Fruit fly (Drosophila melanogaster) whole organism, adult: Measurements from ENCODE around the gene Tasp1.

Source experiments
- CG11617 ChIP-seq: fragments of 200-800 bp; sonication (Bioruptor generic); optimal IDR thresholded peaks from 2 replicates; lab custom pipeline; 2017; ENCODE audit warnings: mild to moderate bottlenecking, missing biosample characterization, missing genetic modification reagents, missing genetic modification characterization
- CG12768 ChIP-seq: fragments of 200-800 bp; sonication (Bioruptor generic); optimal IDR thresholded peaks from 2 replicates; lab custom pipeline; 2017; ENCODE audit warnings: missing biosample characterization, missing genetic modification characterization, mild to moderate bottlenecking, moderate library complexity, missing genetic modification reagents
- CG14711 ChIP-seq: fragments of 200-800 bp; sonication (Bioruptor generic); optimal IDR thresholded peaks from 2 replicates; lab custom pipeline; 2018; ENCODE audit warnings: missing biosample characterization, mild to moderate bottlenecking, missing genetic modification characterization, moderate library complexity
- CG1620 ChIP-seq: fragments of 200-800 bp; sonication (Bioruptor generic); optimal IDR thresholded peaks from 2 replicates; lab custom pipeline; 2016; ENCODE audit warnings: missing biosample characterization, missing genetic modification characterization
- CG33017 ChIP-seq: fragments of 200-800 bp; sonication (Bioruptor generic); optimal IDR thresholded peaks from 2 replicates; lab custom pipeline; 2018; ENCODE audit warnings: missing biosample characterization, mild to moderate bottlenecking, missing genetic modification characterization, moderate library complexity
- CG5204 ChIP-seq: fragments of 200-800 bp; sonication (Bioruptor generic); optimal IDR thresholded peaks from 2 replicates; lab custom pipeline; 2016; ENCODE audit warnings: missing biosample characterization, missing genetic modification characterization
- CG7045 ChIP-seq: fragments of 200-800 bp; sonication (Bioruptor generic); optimal IDR thresholded peaks from 2 replicates; lab custom pipeline; 2017; ENCODE audit warnings: missing biosample characterization, mild to moderate bottlenecking, missing genetic modification characterization
- CG7101 ChIP-seq: fragments of 200-800 bp; sonication (Bioruptor generic); optimal IDR thresholded peaks from 2 replicates; lab custom pipeline; 2018; ENCODE audit warnings: missing biosample characterization, mild to moderate bottlenecking, missing genetic modification characterization, moderate library complexity
- Clk ChIP-seq: fragments of 200-800 bp; sonication (Bioruptor generic); optimal IDR thresholded peaks from 2 replicates; lab custom pipeline; 2017; ENCODE audit warnings: missing biosample characterization, missing genetic modification characterization
- Crg-1 ChIP-seq: fragments of 200-800 bp; sonication (Bioruptor generic); optimal IDR thresholded peaks from 2 replicates; lab custom pipeline; 2016; ENCODE audit warnings: missing biosample characterization, missing genetic modification characterization
- Hr96 ChIP-seq: fragments of 200-800 bp; sonication (Bioruptor generic); optimal IDR thresholded peaks from 2 replicates; lab custom pipeline; 2016; ENCODE audit warnings: missing biosample characterization, missing genetic modification characterization
- Mnt ChIP-seq: fragments of 200-800 bp; sonication (Bioruptor generic); optimal IDR thresholded peaks from 2 replicates; lab custom pipeline; 2016; ENCODE audit warnings: missing biosample characterization, mild to moderate bottlenecking, missing genetic modification characterization
- bab1 ChIP-seq: fragments of 200-800 bp; sonication (Bioruptor generic); optimal IDR thresholded peaks from 3 replicates; lab custom pipeline; 2019; ENCODE audit warnings: missing biosample characterization, mild to moderate bottlenecking, missing genetic modification characterization, moderate library complexity
- cic ChIP-seq: fragments of 200-800 bp; sonication (Bioruptor generic); optimal IDR thresholded peaks from 2 replicates; lab custom pipeline; 2017; ENCODE audit warnings: missing biosample characterization, mild to moderate bottlenecking, missing genetic modification characterization, moderate library complexity
- cnc ChIP-seq, 2 experiments: fragments of >200 bp; optimal IDR thresholded peaks; 2 replicates each; lab custom pipeline; 2017
- kay ChIP-seq: fragments of 200-800 bp; sonication (Bioruptor generic); peaks from one replicate; lab custom pipeline; 2016; ENCODE audit warnings: missing biosample characterization, missing genetic modification characterization, borderline replicate concordance
- ovo ChIP-seq: fragments of 200-800 bp; sonication (Bioruptor generic); optimal IDR thresholded peaks from 2 replicates; lab custom pipeline; 2016; ENCODE audit warnings: missing biosample characterization, missing genetic modification characterization
- pad ChIP-seq: fragments of 200-800 bp; sonication (Bioruptor generic); optimal IDR thresholded peaks from 3 replicates; lab custom pipeline; 2017; ENCODE audit warnings: missing biosample characterization, missing genetic modification characterization, mild to moderate bottlenecking, moderate library complexity, missing genetic modification reagents
- tj ChIP-seq: fragments of 200-800 bp; sonication (Bioruptor generic); optimal IDR thresholded peaks from 3 replicates; lab custom pipeline; 2017; ENCODE audit warnings: missing biosample characterization, mild to moderate bottlenecking, missing genetic modification characterization, moderate library complexity
- toe ChIP-seq: fragments of 200-800 bp; sonication (Bioruptor generic); optimal IDR thresholded peaks from 2 replicates; lab custom pipeline; 2016; ENCODE audit warnings: missing biosample characterization, missing genetic modification characterization

Tasp1 gene

DNA sequence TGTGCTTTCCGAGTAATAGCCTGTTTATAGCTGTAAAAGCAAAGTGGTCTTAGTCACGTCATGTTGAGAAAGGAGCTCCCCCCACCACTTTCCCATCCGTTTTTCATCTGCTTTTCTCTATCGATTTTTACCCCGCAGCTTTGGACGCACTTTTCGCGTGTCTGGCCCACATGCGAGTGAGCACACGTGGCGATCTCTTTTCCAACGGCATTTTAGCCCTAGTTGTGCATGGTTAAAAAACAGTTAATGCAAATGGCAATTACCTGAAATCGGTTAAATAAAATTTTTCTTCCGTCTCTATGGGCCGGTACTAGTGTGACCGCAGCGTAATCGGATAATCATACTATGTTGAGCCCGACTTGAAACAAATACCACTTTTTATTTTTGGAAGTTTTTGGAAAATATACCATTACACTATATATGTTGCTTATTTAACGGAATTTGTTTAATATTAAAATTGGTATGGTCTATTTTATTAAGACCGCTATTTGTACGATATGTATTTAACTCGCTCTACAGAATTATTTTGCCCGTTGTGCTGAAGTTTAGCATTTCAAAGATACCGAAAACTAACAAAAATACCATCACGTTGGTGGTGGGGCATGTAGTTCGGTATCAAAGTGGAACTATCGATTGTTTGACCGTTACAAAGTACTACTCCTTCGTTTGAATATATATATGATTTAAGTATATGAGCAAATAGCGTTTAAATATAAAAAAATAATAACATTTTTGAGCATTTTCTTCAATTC, 24.9 kb upstream of the Tasp1 start, which contains the start of gene Zn72D:
TSS of gene Zn72D (minus strand) at position 558 of the 752 bp plus-strand sequence.
- TF ChIP-seq CG11617 (peak; percentile 29), CG12768 (GFP tag; lab: Kevin White, UChicago) (peak; percentile 65), bab1 (GFP tag; lab: Kevin White, UChicago) (peak; percentile 35), ovo (GFP tag; lab: Kevin White, UChicago) (peak; percentile 18), Mnt (GFP tag; lab: Kevin White, UChicago) (peak; percentile 8), cic (no peak), CG14711 (no peak)

dm6 chr3L:16105528-16105927, 18.2 kb upstream of the Tasp1 start, which contains the start of the genes IntS9 and CG43295:
Gene IntS9, minus strand, starts transcription at chr3L:16105627.
Gene CG43295, plus strand, starts transcription at chr3L:16105852.
- TF ChIP-seq CG12768 (GFP tag; lab: Kevin White, UChicago) (peak; percentile 77), tj (peak; percentile 48), CG33017 (tag; lab: Kevin White, UChicago) (peak; percentile 76), Mnt (GFP tag; lab: Kevin White, UChicago) (peak; percentile 81), CG5204 (peak; percentile 83), pad (GFP tag; lab: Kevin White, UChicago) (peak; percentile 52), cnc (optimal IDR thresholded peaks at IDR 0.05; lab: Kevin White, UChicago) (no peak), CG14711 (peak; percentile 78), ovo (GFP tag; lab: Kevin White, UChicago) (peak; percentile 71), CG11617 (peak; percentile 78), Clk (GFP tag; lab: Kevin White, UChicago) (peak; percentile 47), Crg-1 (GFP tag; lab: Kevin White, UChicago) (peak; percentile 64), CG7045 (GFP tag; lab: Kevin White, UChicago) (peak; percentile 45), CG7101 (tag; lab: Kevin White, UChicago) (peak; percentile 80), cic (peak; percentile 7), toe (GFP tag; lab: Kevin White, UChicago) (peak; percentile 85), Hr96 (GFP tag; lab: Kevin White, UChicago) (peak; percentile 86), bab1 (GFP tag; lab: Kevin White, UChicago) (peak; percentile 78), kay (GFP tag; lab: Kevin White, UChicago) (no peak), CG1620 (GFP tag; lab: Kevin White, UChicago) (peak; percentile 83)

DNA sequence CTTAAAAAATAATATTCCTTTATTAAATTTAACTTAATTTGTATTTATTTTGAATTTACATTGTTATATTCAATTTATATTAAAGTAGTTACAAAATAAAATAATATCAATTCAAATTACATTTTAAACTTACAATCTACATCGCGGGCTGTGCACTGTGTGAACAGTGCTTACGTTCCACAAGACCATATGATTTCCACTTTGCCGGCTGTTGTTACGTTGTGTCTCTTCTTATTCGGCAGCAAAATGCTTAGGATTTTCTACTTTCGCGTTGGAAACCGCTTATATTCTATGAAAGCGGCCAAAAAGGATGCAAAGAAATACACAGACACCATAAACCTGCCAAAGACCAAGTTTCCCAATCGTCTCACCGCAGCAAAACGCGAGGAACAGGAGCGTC, 12.7 kb upstream of the Tasp1 start, which contains the start of gene IleRS-m:
TSS of gene IleRS-m (plus strand) at position 222 of the 400 bp plus-strand sequence.
- TF ChIP-seq cnc (optimal IDR thresholded peaks at IDR 0.05; lab: Kevin White, UChicago) (no peak), kay (GFP tag; lab: Kevin White, UChicago) (no peak), tj (no peak), CG11617 (no peak), pad (GFP tag; lab: Kevin White, UChicago) (no peak)

- TF ChIP-seq kay (GFP tag; lab: Kevin White, UChicago) (no peak), cnc (optimal IDR thresholded peaks at IDR 0.05; lab: Kevin White, UChicago) (no peak), CG12768 (GFP tag; lab: Kevin White, UChicago) (no peak), CG33017 (tag; lab: Kevin White, UChicago) (no peak), Hr96 (GFP tag; lab: Kevin White, UChicago) (no peak), CG7101 (tag; lab: Kevin White, UChicago) (no peak), Crg-1 (GFP tag; lab: Kevin White, UChicago) (no peak), CG1620 (GFP tag; lab: Kevin White, UChicago) (no peak), ovo (GFP tag; lab: Kevin White, UChicago) (no peak)
Observed at dm6 chr3L:16097393-16097884, 10.1 kb upstream of the Tasp1 start, which contains the start of the genes CG13074 and ATPsynbetaL. Gene CG13074, minus strand, starts transcription at chr3L:16097493. Gene ATPsynbetaL, plus strand, starts transcription at chr3L:16097834.

dm6 chr3L:16090330-16090803, 3.0 kb upstream of the Tasp1 start, which contains the start of the genes CG5235 and ClC-c:
Gene CG5235, minus strand, starts transcription at chr3L:16090392.
Gene ClC-c, plus strand, starts transcription at chr3L:16090454.
- TF ChIP-seq pad (GFP tag; lab: Kevin White, UChicago): no peak
- TF ChIP-seq CG7045 (GFP tag; lab: Kevin White, UChicago): no peak
- TF ChIP-seq CG1620 (GFP tag; lab: Kevin White, UChicago): no peak
- no peak for TF ChIP-seq kay (GFP tag; lab: Kevin White, UChicago)
- TF ChIP-seq CG14711: peak; percentile 31
- TF ChIP-seq bab1 (GFP tag; lab: Kevin White, UChicago): peak; percentile 51
- no peak for TF ChIP-seq Hr96 (GFP tag; lab: Kevin White, UChicago)
- TF ChIP-seq CG7101 (tag; lab: Kevin White, UChicago): peak; percentile 43
- no peak for TF ChIP-seq CG11617
- no peak for TF ChIP-seq ovo (GFP tag; lab: Kevin White, UChicago)
- no peak for TF ChIP-seq cnc (optimal IDR thresholded peaks at IDR 0.05; lab: Kevin White, UChicago)
- TF ChIP-seq CG12768 (GFP tag; lab: Kevin White, UChicago): no peak
- peak; percentile 38 for TF ChIP-seq Mnt (GFP tag; lab: Kevin White, UChicago)
- no peak for TF ChIP-seq Crg-1 (GFP tag; lab: Kevin White, UChicago)
- no peak for TF ChIP-seq Clk (GFP tag; lab: Kevin White, UChicago)
- TF ChIP-seq tj: peak; percentile 71
- TF ChIP-seq toe (GFP tag; lab: Kevin White, UChicago): no peak
- no peak for TF ChIP-seq CG5204
- TF ChIP-seq cic: peak; percentile 32
